Worm (Caenorhabditis elegans): ENCODE results near the gene sfxn-5.

- no peak for TF ChIP-seq ref-1 (GFP tag; conservative IDR thresholded peaks at IDR 0.05)
- TF ChIP-seq T22C8.4 (GFP tag; IDR thresholded peaks at IDR 0.05) = no peak
- no peak for TF ChIP-seq ztf-29 (GFP tag; IDR thresholded peaks at IDR 0.05)
- 0 out of 2 replicates have a peak, but pooled peaks have one; percentile 33 for TF ChIP-seq flt-1 (GFP tag; IDR thresholded peaks at IDR 0.05)
- TF ChIP-seq ztf-23 (GFP tag; IDR thresholded peaks at IDR 0.05) = peak; percentile 72
- no peak for TF ChIP-seq med-1 (GFP tag; optimal IDR thresholded peaks at IDR 0.05; ENCODE audit: insufficient read depth)
- no peak for TF ChIP-seq klf-2 (GFP tag; conservative IDR thresholded peaks at IDR 0.05)
- TF ChIP-seq tab-1 (GFP tag; IDR thresholded peaks at IDR 0.05) = 0 out of 2 replicates have a peak, but pooled peaks have one; percentile 49
- no peak for TF ChIP-seq cog-1 (tag; optimal IDR thresholded peaks at IDR 0.05)
These were observed 23.6 kb upstream of the sfxn-5 start for ce11 chrII:8128273-8129039.

All from whole organism, midembryonic.